Fruit fly (Drosophila melanogaster): ENCODE measurements around the gene ex.

ex gene

dm6 chr2L:382807-383206 lies 48.2 kb upstream of the ex start (continued):
- TF ChIP-seq CG6272 (GFP tag; IDR thresholded peaks at IDR 0.05), result no peak
- TF ChIP-seq dpn (GFP tag; optimal IDR thresholded peaks at IDR 0.05), result no peak
- no peak for TF ChIP-seq vfl (GFP tag; optimal IDR thresholded peaks at IDR 0.05)
- TF ChIP-seq ro (GFP tag; IDR thresholded peaks at IDR 0.05), result no peak
- TF ChIP-seq fd64A (GFP tag; optimal IDR thresholded peaks at IDR 0.05), result no peak
- peak; percentile 12 for TF ChIP-seq CG4424 (GFP tag; optimal IDR thresholded peaks at IDR 0.05)
- TF ChIP-seq CrebB (tag; optimal IDR thresholded peaks at IDR 0.05), result no peak
- no peak for TF ChIP-seq Dref (GFP tag; IDR thresholded peaks at IDR 0.05)
- no peak for TF ChIP-seq MBD-R2 (GFP tag; IDR thresholded peaks at IDR 0.05)
- TF ChIP-seq CG9437 (GFP tag; optimal IDR thresholded peaks at IDR 0.05), result no peak
- no peak for TF ChIP-seq ftz-f1 (GFP tag; optimal IDR thresholded peaks at IDR 0.05)
- TF ChIP-seq CG15011 (GFP tag; optimal IDR thresholded peaks at IDR 0.05), result no peak
- no peak for TF ChIP-seq gt (GFP tag; IDR thresholded peaks at IDR 0.05)
- no peak for TF ChIP-seq Mrtf (GFP tag; IDR thresholded peaks at IDR 0.05)
- no peak for TF ChIP-seq CG1233 (GFP tag; optimal IDR thresholded peaks at IDR 0.05)
- TF ChIP-seq fu2 (GFP tag; optimal IDR thresholded peaks at IDR 0.05), result no peak
- TF ChIP-seq CG4617 (GFP tag; optimal IDR thresholded peaks at IDR 0.05; ENCODE audit: borderline replicate concordance), result no peak
- no peak for TF ChIP-seq CG15514 (GFP tag; optimal IDR thresholded peaks at IDR 0.05)
- no peak for TF ChIP-seq CG32772 (GFP tag; IDR thresholded peaks at IDR 0.05)
- TF ChIP-seq H2.0 (GFP tag; IDR thresholded peaks at IDR 0.05), result no peak
- peak; percentile 1 for TF ChIP-seq nom (GFP tag; optimal IDR thresholded peaks at IDR 0.05)
- TF ChIP-seq Dfd (GFP tag; optimal IDR thresholded peaks at IDR 0.05), result no peak
- TF ChIP-seq C15 (GFP tag; IDR thresholded peaks at IDR 0.05), result no peak
- TF ChIP-seq eve (GFP tag; optimal IDR thresholded peaks at IDR 0.05), result no peak
- peak; percentile 13 to 47 for TF ChIP-seq bsh (GFP tag; optimal IDR thresholded peaks at IDR 0.05)
- no peak for TF ChIP-seq CG7745 (tag; optimal IDR thresholded peaks at IDR 0.05)
- TF ChIP-seq Sry-β (GFP tag; optimal IDR thresholded peaks at IDR 0.05), result no peak
- no peak for TF ChIP-seq CG13287 (GFP tag; IDR thresholded peaks at IDR 0.05; ENCODE audit: partially characterized antibody)
- no peak for TF ChIP-seq CG8281 (tag; optimal IDR thresholded peaks at IDR 0.05)
- no peak for TF ChIP-seq CG10267 (tag; optimal IDR thresholded peaks at IDR 0.05)
- TF ChIP-seq CG9932 (GFP tag; IDR thresholded peaks at IDR 0.05), result no peak
- TF ChIP-seq grn (GFP tag; optimal IDR thresholded peaks at IDR 0.05), result no peak
- peak; percentile 54 for TF ChIP-seq CG17328 (GFP tag; IDR thresholded peaks at IDR 0.05)
- TF ChIP-seq gcm (GFP tag; optimal IDR thresholded peaks at IDR 0.05), result no peak
- TF ChIP-seq az2 (GFP tag; optimal IDR thresholded peaks at IDR 0.05), result peak; percentile 8
- no peak for TF ChIP-seq gce (GFP tag; IDR thresholded peaks at IDR 0.05)
- peak; percentile 48; the same call in 1 of the 2 replicates for TF ChIP-seq CG6689 (GFP tag; IDR thresholded peaks at IDR 0.05)
- no peak for TF ChIP-seq CG14014 (GFP tag; IDR thresholded peaks at IDR 0.05)
- peak; percentile 25 for TF ChIP-seq CG14710 (tag; optimal IDR thresholded peaks at IDR 0.05)
- no peak for TF ChIP-seq exex (tag; optimal IDR thresholded peaks at IDR 0.05)
- TF ChIP-seq insv (GFP tag; optimal IDR thresholded peaks at IDR 0.05), result no peak
- TF ChIP-seq CG1647 (GFP tag; optimal IDR thresholded peaks at IDR 0.05), result no peak
- TF ChIP-seq CoRest (tag; optimal IDR thresholded peaks at IDR 0.05), result no peak
- no peak for TF ChIP-seq CG6654 (GFP tag; optimal IDR thresholded peaks at IDR 0.05)
- TF ChIP-seq CG8388 (GFP tag; optimal IDR thresholded peaks at IDR 0.05), result peak; percentile 7
- no peak for TF ChIP-seq hkb (optimal IDR thresholded peaks at IDR 0.05)
- no peak; the same call in 1 of the 2 replicates for TF ChIP-seq hkb (GFP tag; IDR thresholded peaks at IDR 0.05)
- no peak for TF ChIP-seq zf30C (GFP tag; optimal IDR thresholded peaks at IDR 0.05)
- no peak for TF ChIP-seq Hr78 (GFP tag; optimal IDR thresholded peaks at IDR 0.05)
- TF ChIP-seq Ptx1 (GFP tag; IDR thresholded peaks at IDR 0.05), result no peak
- no peak for TF ChIP-seq CG18011 (GFP tag; optimal IDR thresholded peaks at IDR 0.05)
- no peak for TF ChIP-seq CG17912 (GFP tag; optimal IDR thresholded peaks at IDR 0.05)
